Worm (Caenorhabditis elegans) whole organism, late embryonic: ENCODE results near the gene rft-1.
A peak's percentile ranks its signal among the peaks of the same experiment; 100 is the strongest.

Experiments
- C08G9.2 ChIP-seq: sonication (generic microtip); optimal IDR thresholded peaks from 2 replicates; lab custom pipeline; 2016; ENCODE audit warnings: mild to moderate bottlenecking, missing genetic modification characterization, moderate library complexity, missing compliant biosample characterization
- C38D4.7 ChIP-seq: fragments of 200-800 bp; sonication (Bioruptor generic); optimal IDR thresholded peaks from 2 replicates; lab custom pipeline; 2018; ENCODE audit warnings: mild to moderate bottlenecking, missing genetic modification characterization, moderate library complexity, missing compliant biosample characterization
- F13H6.1 ChIP-seq: sonication (generic microtip); optimal IDR thresholded peaks from 2 replicates; lab custom pipeline; 2016; ENCODE audit warnings: missing genetic modification characterization, missing compliant biosample characterization
- K02D7.2 ChIP-seq: sonication (generic microtip); optimal IDR thresholded peaks from 2 replicates; lab custom pipeline; 2017; ENCODE audit warnings: mild to moderate bottlenecking, missing genetic modification characterization, missing compliant biosample characterization
- K09A11.1 ChIP-seq: sonication (generic microtip); optimal IDR thresholded peaks from 2 replicates; lab custom pipeline; 2017; ENCODE audit warnings: antibody characterized with exemption, mild to moderate bottlenecking, missing genetic modification characterization, missing compliant biosample characterization; ENCODE audit not compliant: insufficient read depth
- ahr-1 ChIP-seq: sonication (generic microtip); optimal IDR thresholded peaks from 2 replicates; lab custom pipeline; 2016; ENCODE audit warnings: missing genetic modification characterization, missing compliant biosample characterization
- ama-1 ChIP-seq: fragments of 150-350 bp; optimal IDR thresholded peaks from 2 replicates; lab custom pipeline; 2014
- ceh-18 ChIP-seq: sonication (generic microtip); optimal IDR thresholded peaks from 2 replicates; lab custom pipeline; 2016; ENCODE audit warnings: missing genetic modification characterization, missing compliant biosample characterization
- ceh-19 ChIP-seq: fragments of 200-800 bp; sonication (Bioruptor generic); optimal IDR thresholded peaks from 2 replicates; lab custom pipeline; 2018; ENCODE audit warnings: mild to moderate bottlenecking, missing genetic modification characterization, missing compliant biosample characterization
- ceh-2 ChIP-seq: sonication (generic microtip); optimal IDR thresholded peaks from 2 replicates; lab custom pipeline; 2016; ENCODE audit warnings: missing genotype, missing genetic modification characterization, missing compliant biosample characterization
- ceh-22 ChIP-seq: sonication (generic microtip); optimal IDR thresholded peaks from 2 replicates; lab custom pipeline; 2017; ENCODE audit warnings: missing biosample characterization, missing genetic modification characterization
- ceh-31 ChIP-seq: sonication (generic microtip); optimal IDR thresholded peaks from 2 replicates; lab custom pipeline; 2016; ENCODE audit warnings: missing genetic modification characterization, missing compliant biosample characterization
- ceh-34 ChIP-seq: sonication (generic microtip); optimal IDR thresholded peaks from 2 replicates; lab custom pipeline; 2016; ENCODE audit warnings: mild to moderate bottlenecking, missing genetic modification characterization, missing compliant biosample characterization
- ceh-45 ChIP-seq: fragments of 200-800 bp; sonication (Bioruptor generic); IDR thresholded peaks from 2 replicates; pipeline ENCODE4 v1.3.6; 2022; ENCODE audit warnings: missing genetic modification reagents, missing genetic modification characterization, missing compliant biosample characterization
- ceh-48 ChIP-seq: sonication (generic microtip); optimal IDR thresholded peaks from 2 replicates; lab custom pipeline; 2016; ENCODE audit warnings: missing genetic modification characterization, inconsistent platforms, missing compliant biosample characterization
- ceh-9 ChIP-seq: sonication (generic microtip); optimal IDR thresholded peaks from 2 replicates; lab custom pipeline; 2016; ENCODE audit warnings: mild to moderate bottlenecking, missing genetic modification characterization, inconsistent platforms, missing compliant biosample characterization
- elt-2 ChIP-seq: sonication (generic microtip); optimal IDR thresholded peaks from 2 replicates; lab custom pipeline; 2016; ENCODE audit warnings: missing genetic modification reagents, missing genetic modification characterization, missing compliant biosample characterization
- elt-4 ChIP-seq: sonication (generic microtip); optimal IDR thresholded peaks from 2 replicates; lab custom pipeline; 2016; ENCODE audit warnings: missing genetic modification characterization, missing compliant biosample characterization
- fkh-10 ChIP-seq: fragments of 150-350 bp; optimal IDR thresholded peaks from 2 replicates; lab custom pipeline; 2014; ENCODE audit warnings: missing biosample characterization, missing genetic modification reagents, missing genetic modification characterization
- fkh-6 ChIP-seq: sonication (generic microtip); optimal IDR thresholded peaks from 2 replicates; lab custom pipeline; 2016; ENCODE audit warnings: missing genetic modification characterization, missing compliant biosample characterization
- gmeb-2 ChIP-seq: sonication (generic microtip); optimal IDR thresholded peaks from 2 replicates; lab custom pipeline; 2016; ENCODE audit warnings: missing genetic modification characterization, inconsistent platforms, missing compliant biosample characterization
- hlh-13 ChIP-seq: fragments of 200-800 bp; sonication (Bioruptor generic); optimal IDR thresholded peaks from 2 replicates; lab custom pipeline; 2018; ENCODE audit warnings: mild to moderate bottlenecking, missing genetic modification characterization, missing compliant biosample characterization
- hlh-15 ChIP-seq: sonication (generic microtip); optimal IDR thresholded peaks from 2 replicates; lab custom pipeline; 2016; ENCODE audit warnings: missing genetic modification characterization, missing compliant biosample characterization
- hlh-30 ChIP-seq: sonication (generic microtip); optimal IDR thresholded peaks from 2 replicates; lab custom pipeline; 2017; ENCODE audit warnings: antibody characterized with exemption, missing genetic modification characterization, missing compliant biosample characterization; ENCODE audit not compliant: insufficient read depth
- hlh-6 ChIP-seq: sonication (generic microtip); optimal IDR thresholded peaks from 2 replicates; lab custom pipeline; 2016; ENCODE audit warnings: missing genotype, missing genetic modification characterization, missing compliant biosample characterization
- hlh-8 ChIP-seq: sonication (generic microtip); optimal IDR thresholded peaks from 2 replicates; lab custom pipeline; 2016; ENCODE audit warnings: missing genotype, missing genetic modification characterization, missing compliant biosample characterization
- lin-11 ChIP-seq: fragments of 200-800 bp; sonication (Bioruptor generic); optimal IDR thresholded peaks from 2 replicates; lab custom pipeline; 2018; ENCODE audit warnings: mild to moderate bottlenecking, missing genetic modification characterization, missing compliant biosample characterization
- mec-3 ChIP-seq: sonication (generic microtip); optimal IDR thresholded peaks from 2 replicates; lab custom pipeline; 2016; ENCODE audit warnings: borderline replicate concordance, missing genetic modification characterization, missing compliant biosample characterization
- nfya-1 ChIP-seq: sonication (generic microtip); optimal IDR thresholded peaks from 2 replicates; lab custom pipeline; 2017; ENCODE audit warnings: missing genetic modification characterization, mild to moderate bottlenecking, missing compliant biosample characterization, antibody characterized with exemption, moderate library complexity
- nhr-11 ChIP-seq: fragments of 150-350 bp; optimal IDR thresholded peaks from 2 replicates; lab custom pipeline; 2014; ENCODE audit warnings: missing biosample characterization, missing genetic modification characterization
- nhr-232 ChIP-seq: sonication (generic microtip); optimal IDR thresholded peaks from 2 replicates; lab custom pipeline; 2016; ENCODE audit warnings: missing genetic modification characterization, missing compliant biosample characterization
- pag-3 ChIP-seq: sonication (generic microtip); optimal IDR thresholded peaks from 2 replicates; lab custom pipeline; 2016; ENCODE audit warnings: missing compliant biosample characterization, missing genetic modification characterization, borderline replicate concordance
- pat-9 ChIP-seq: fragments of 200-800 bp; sonication (Bioruptor generic); optimal IDR thresholded peaks from 2 replicates; lab custom pipeline; 2018; ENCODE audit warnings: mild to moderate bottlenecking, missing genetic modification characterization, moderate library complexity, missing compliant biosample characterization
- pha-2 ChIP-seq: sonication (generic microtip); optimal IDR thresholded peaks from 2 replicates; lab custom pipeline; 2017; ENCODE audit warnings: mild to moderate bottlenecking, missing genetic modification characterization, missing compliant biosample characterization
- pha-4 ChIP-seq: fragments of 150-350 bp; optimal IDR thresholded peaks from 2 replicates; lab custom pipeline; 2018; ENCODE audit warnings: missing biosample characterization, missing genetic modification reagents, missing genetic modification characterization
- pros-1 ChIP-seq: fragments of 150-350 bp; optimal IDR thresholded peaks from 2 replicates; lab custom pipeline; 2014; ENCODE audit warnings: missing biosample characterization, missing genetic modification reagents, missing genetic modification characterization
- ref-2 ChIP-seq: sonication (generic microtip); optimal IDR thresholded peaks from 2 replicates; lab custom pipeline; 2016; ENCODE audit warnings: missing genetic modification characterization, missing compliant biosample characterization
- rnt-1 ChIP-seq: sonication (generic microtip); optimal IDR thresholded peaks from 2 replicates; lab custom pipeline; 2016; ENCODE audit warnings: missing genetic modification characterization, missing compliant biosample characterization
- sdc-2 ChIP-seq: sonication (generic microtip); optimal IDR thresholded peaks from 2 replicates; lab custom pipeline; 2016; ENCODE audit warnings: missing genotype, missing genetic modification characterization, missing compliant biosample characterization
- tbx-2 ChIP-seq: sonication (generic microtip); optimal IDR thresholded peaks from 2 replicates; lab custom pipeline; 2016; ENCODE audit warnings: missing genetic modification characterization, missing compliant biosample characterization
- tbx-7 ChIP-seq: sonication (generic microtip); optimal IDR thresholded peaks from 2 replicates; lab custom pipeline; 2016; ENCODE audit warnings: missing genotype, missing genetic modification characterization, missing compliant biosample characterization
- ttx-3 ChIP-seq: sonication (generic microtip); optimal IDR thresholded peaks from 2 replicates; lab custom pipeline; 2016; ENCODE audit warnings: missing genetic modification reagents, missing genetic modification characterization, missing compliant biosample characterization
- unc-3 ChIP-seq, 2 experiments: fragments of 200-800 bp in 1 of 2; sonication (Bioruptor generic) in 1 of 2; sonication (generic microtip) in 1 of 2; conservative IDR thresholded peaks in 1 of 2; optimal IDR thresholded peaks in 1 of 2; 2 replicates each; pipeline versions ENCODE4 v1.3.6 to Lab custom; 2016 to 2022; ENCODE audit warnings: missing compliant biosample characterization in 2 of 2, missing genetic modification characterization in 2 of 2, missing genetic modification reagents in 1 of 2
- unc-55 ChIP-seq: sonication (generic microtip); optimal IDR thresholded peaks from 2 replicates; lab custom pipeline; 2017; ENCODE audit warnings: missing biosample characterization, missing genetic modification reagents, missing genetic modification characterization
- unc-86 ChIP-seq: sonication (generic microtip); optimal IDR thresholded peaks from 2 replicates; lab custom pipeline; 2016; ENCODE audit warnings: missing genetic modification characterization, missing compliant biosample characterization
- zip-5 ChIP-seq: sonication (generic microtip); optimal IDR thresholded peaks from 2 replicates; lab custom pipeline; 2016; ENCODE audit warnings: missing genetic modification characterization, missing compliant biosample characterization
- ztf-16 ChIP-seq: sonication (generic microtip); optimal IDR thresholded peaks from 2 replicates; lab custom pipeline; 2017; ENCODE audit warnings: missing genetic modification characterization, missing compliant biosample characterization

Gene rft-1

DNA sequence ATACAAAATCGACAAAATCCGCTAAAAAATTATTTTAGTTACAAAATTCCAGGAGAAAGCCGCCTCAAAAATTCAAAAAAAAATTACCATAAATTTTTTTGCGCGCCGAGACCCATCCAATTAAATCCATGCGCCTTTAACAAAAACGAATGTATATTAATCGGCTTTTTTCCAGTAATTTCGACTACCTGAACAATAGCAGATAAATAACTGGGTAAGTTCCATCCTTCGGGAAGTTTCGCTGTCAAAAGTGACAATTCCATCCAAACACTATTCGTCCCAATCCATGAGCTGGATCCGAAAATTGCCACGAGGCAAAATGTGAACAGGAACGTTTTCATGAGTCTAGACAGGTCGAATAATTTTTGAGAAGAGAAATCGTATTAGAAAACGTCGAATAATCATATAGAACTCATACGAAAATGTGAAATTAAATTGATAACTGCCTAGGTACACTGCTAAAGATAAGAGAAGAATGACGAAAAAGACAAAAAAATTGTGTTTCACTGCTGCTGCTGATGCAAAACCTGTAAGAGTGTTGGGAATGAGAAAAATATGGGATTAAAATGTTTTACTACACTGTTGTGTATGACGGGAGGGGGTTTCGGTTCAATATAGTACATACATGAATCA lies at the start of gene rft-1:
Gene rft-1, minus strand, starts transcription at position 475 of the 633 bp plus-strand sequence.
- TF ChIP-seq ahr-1 (no peak), unc-55 (GFP tag; lab: Kevin White, UChicago) (no peak), tbx-7 (tag; lab: Kevin White, UChicago) (no peak), hlh-8 (tag; lab: Kevin White, UChicago) (no peak), pha-4 (tag; lab: Kevin White, UChicago) (no peak), elt-4 (no peak), lin-11 (tag; lab: Kevin White, UChicago) (no peak), ceh-48 (tag; lab: Kevin White, UChicago) (no peak), ceh-18 (tag; lab: Kevin White, UChicago) (no peak), hlh-30 (no peak), rnt-1 (no peak), pha-2 (tag; lab: Kevin White, UChicago) (no peak), ceh-22 (tag; lab: Kevin White, UChicago) (no peak), unc-86 (tag; lab: Kevin White, UChicago) (no peak)

DNA sequence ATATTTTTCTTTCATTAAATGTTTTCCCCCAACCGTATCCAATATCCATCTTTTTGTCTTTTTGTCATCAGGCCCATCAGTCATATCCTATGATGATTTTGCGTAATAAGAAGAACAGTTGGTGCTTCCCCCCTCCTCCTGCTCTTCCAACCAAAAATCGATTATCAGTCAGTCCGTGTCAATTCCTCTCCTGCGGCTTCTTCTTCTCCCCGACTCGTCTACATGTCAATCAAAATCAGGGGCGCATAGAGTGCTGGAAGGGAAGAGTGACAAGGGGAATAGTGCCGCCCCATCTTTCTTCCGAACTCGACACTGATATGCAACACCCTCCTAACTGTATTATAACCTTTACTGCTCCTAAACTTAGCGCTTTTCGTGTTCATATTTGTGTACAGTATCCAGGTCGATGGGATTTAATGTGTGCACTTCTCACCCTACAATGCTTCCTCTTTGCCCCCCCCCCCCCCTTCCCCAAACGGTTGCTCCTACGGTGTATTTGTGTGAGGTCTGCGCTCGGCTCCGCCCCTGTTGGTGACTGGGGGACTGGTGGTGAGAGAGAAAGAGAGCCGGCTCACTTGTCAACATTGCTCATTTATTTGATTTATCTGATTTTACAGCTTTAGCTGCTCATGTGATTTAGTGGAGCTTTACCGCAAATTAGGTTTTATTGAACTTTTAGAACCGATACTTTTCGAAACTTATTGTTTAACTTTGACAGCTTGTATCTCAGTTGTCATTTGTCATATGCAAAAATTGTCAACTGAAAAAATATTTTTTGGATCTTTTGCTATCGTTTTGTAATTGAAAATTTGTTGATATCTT lies 48.5 kb upstream of the rft-1 start:
- no peak for TF ChIP-seq ttx-3 (tag; lab: Kevin White, UChicago)
- TF ChIP-seq C08G9.2, result no peak
- no peak for TF ChIP-seq ceh-22 (tag; lab: Kevin White, UChicago)
- no peak for TF ChIP-seq fkh-10 (GFP tag; lab: Kevin White, UChicago)
- no peak for TF ChIP-seq hlh-6
- no peak for TF ChIP-seq nhr-11
- TF ChIP-seq F13H6.1, result no peak
- TF ChIP-seq pros-1, result no peak
- TF ChIP-seq ceh-34 (tag; lab: Kevin White, UChicago), result no peak
- TF ChIP-seq sdc-2 (tag; lab: Kevin White, UChicago), result no peak
- TF ChIP-seq tbx-7 (tag; lab: Kevin White, UChicago), result no peak
- no peak for TF ChIP-seq gmeb-2 (tag; lab: Kevin White, UChicago)
- no peak for TF ChIP-seq ceh-2 (tag; lab: Kevin White, UChicago)
- TF ChIP-seq zip-5, result no peak
- no peak for TF ChIP-seq nfya-1 (tag; lab: Kevin White, UChicago)
- peak; percentile 31 for TF ChIP-seq ceh-18 (tag; lab: Kevin White, UChicago)
- TF ChIP-seq pag-3, result no peak
- no peak for TF ChIP-seq ref-2
- peak; percentile 1 for TF ChIP-seq hlh-13 (GFP tag; lab: Kevin White, UChicago)
- TF ChIP-seq ztf-16 (tag; lab: Kevin White, UChicago), result no peak
- peak; percentile 15 for TF ChIP-seq pha-2 (tag; lab: Kevin White, UChicago)
- TF ChIP-seq nhr-232 (tag; lab: Kevin White, UChicago), result no peak
- peak; percentile 62 for TF ChIP-seq rnt-1
- no peak for TF ChIP-seq fkh-6 (tag; lab: Kevin White, UChicago)
- TF ChIP-seq ahr-1, result no peak
- no peak for TF ChIP-seq tbx-2 (tag; lab: Kevin White, UChicago)
- TF ChIP-seq ceh-48 (tag; lab: Kevin White, UChicago), result no peak
- TF ChIP-seq pat-9 (tag; lab: Kevin White, UChicago), result peak; percentile 4
- no peak for TF ChIP-seq ceh-19 (GFP tag; lab: Kevin White, UChicago)
- TF ChIP-seq hlh-15 (tag; lab: Kevin White, UChicago), result no peak
- TF ChIP-seq C38D4.7 (GFP tag; lab: Kevin White, UChicago), result no peak
- TF ChIP-seq ceh-31 (tag; lab: Kevin White, UChicago), result peak; percentile 20
- TF ChIP-seq ceh-9 (tag; lab: Kevin White, UChicago), result no peak
- TF ChIP-seq hlh-30, result peak; percentile 1
- no peak for TF ChIP-seq elt-2
- TF ChIP-seq ceh-45 (GFP tag; lab: Robert Waterston, UW), result no peak
- TF ChIP-seq ama-1, result no peak
- TF ChIP-seq K02D7.2 (tag; lab: Kevin White, UChicago), result no peak
- TF ChIP-seq lin-11 (tag; lab: Kevin White, UChicago), result no peak
- TF ChIP-seq K09A11.1 (tag; lab: Kevin White, UChicago), result no peak
- no peak for TF ChIP-seq mec-3 (tag; lab: Kevin White, UChicago)
- TF ChIP-seq unc-3 (GFP tag; conservative IDR thresholded peaks at IDR 0.05; lab: Robert Waterston, UW), result no peak
- no peak for TF ChIP-seq unc-3 (tag; optimal IDR thresholded peaks at IDR 0.05; lab: Kevin White, UChicago)
